Worm (Caenorhabditis elegans) whole organism, L4 larva: Measurements from ENCODE around the gene rnf-121.
A peak's percentile ranks its signal among the peaks of the same experiment; 100 is the strongest.

Experiments used
- F10B5.3 ChIP-seq: sonication (generic microtip); optimal IDR thresholded peaks from 2 replicates; lab custom pipeline; 2016; ENCODE audit warnings: mild to moderate bottlenecking, missing genetic modification characterization, missing compliant biosample characterization
- F26F4.8 ChIP-seq: fragments of 200-800 bp; sonication (Bioruptor generic); conservative IDR thresholded peaks from 2 replicates; pipeline ENCODE4 v1.3.6; 2022; ENCODE audit warnings: missing genetic modification characterization, missing compliant biosample characterization
- F44E2.7 ChIP-seq: fragments of 200-800 bp; sonication (Bioruptor generic); IDR thresholded peaks from 2 replicates; pipeline ENCODE4 v2.1.2; 2022; ENCODE audit warnings: missing genetic modification characterization, missing compliant biosample characterization
- F49E8.2 ChIP-seq: sonication (generic microtip); optimal IDR thresholded peaks from 2 replicates; lab custom pipeline; 2016; ENCODE audit warnings: missing compliant biosample characterization, mild to moderate bottlenecking, missing genetic modification characterization, borderline replicate concordance
- T20F7.1 ChIP-seq: fragments of 200-800 bp; sonication (Bioruptor generic); optimal IDR thresholded peaks from 2 replicates; lab custom pipeline; 2018; ENCODE audit warnings: mild to moderate bottlenecking, missing genetic modification characterization, missing compliant biosample characterization
- Y75B8A.6 ChIP-seq: fragments of 200-800 bp; sonication (Bioruptor generic); IDR thresholded peaks from 2 replicates; pipeline ENCODE4 v1.3.6; 2022; ENCODE audit warnings: missing genetic modification reagents, missing genetic modification characterization, missing compliant biosample characterization
- arid-1 ChIP-seq: fragments of 200-800 bp; sonication (Bioruptor generic); conservative IDR thresholded peaks from 2 replicates; pipeline ENCODE4 v1.3.6; 2022; ENCODE audit warnings: missing genetic modification reagents, missing genetic modification characterization, missing compliant biosample characterization
- ceh-20 ChIP-seq: fragments of 200-800 bp; sonication (Bioruptor generic); IDR thresholded peaks from 2 replicates; pipeline ENCODE4 v1.3.6; 2022; ENCODE audit warnings: missing genetic modification reagents, missing genetic modification characterization, missing compliant biosample characterization
- ceh-28 ChIP-seq: fragments of 150-350 bp; optimal IDR thresholded peaks from 2 replicates; lab custom pipeline; 2014; ENCODE audit warnings: missing biosample characterization, missing genetic modification reagents, missing genetic modification characterization
- ceh-62 ChIP-seq: sonication (generic microtip); optimal IDR thresholded peaks from 2 replicates; lab custom pipeline; 2017; ENCODE audit warnings: missing biosample characterization, missing genetic modification characterization
- daf-16 ChIP-seq, 3 experiments: sonication (generic microtip); optimal IDR thresholded peaks; 2 replicates each; lab custom pipeline; 2016 to 2017; ENCODE audit warnings: missing genetic modification characterization in 3 of 3, missing genetic modification reagents in 3 of 3, mild to moderate bottlenecking in 2 of 3, missing compliant biosample characterization in 2 of 3, missing biosample characterization in 1 of 3, moderate library complexity in 1 of 3
- dmd-6 ChIP-seq: fragments of 200-800 bp; sonication (Bioruptor generic); IDR thresholded peaks from 2 replicates; pipeline ENCODE4 v1.3.6; 2022; ENCODE audit warnings: missing genetic modification reagents, missing genetic modification characterization, missing compliant biosample characterization
- dmd-8 ChIP-seq: fragments of 200-800 bp; sonication (Bioruptor generic); IDR thresholded peaks from 2 replicates; pipeline ENCODE4 v1.3.6; 2022; ENCODE audit warnings: missing genetic modification characterization, missing compliant biosample characterization
- dpl-1 ChIP-seq: fragments of 150-350 bp; optimal IDR thresholded peaks from 2 replicates; lab custom pipeline; 2014; ENCODE audit warnings: missing biosample characterization, missing genetic modification reagents, missing genetic modification characterization
- dve-1 ChIP-seq: sonication (generic microtip); optimal IDR thresholded peaks from 2 replicates; lab custom pipeline; 2017; ENCODE audit warnings: antibody characterized with exemption, mild to moderate bottlenecking, missing genetic modification characterization, missing compliant biosample characterization; ENCODE audit not compliant: insufficient read depth
- egl-27 ChIP-seq: sonication (generic microtip); optimal IDR thresholded peaks from 3 replicates; lab custom pipeline; 2017; ENCODE audit warnings: missing biosample characterization, missing genetic modification reagents, missing genetic modification characterization
- fkh-10 ChIP-seq: fragments of 150-350 bp; optimal IDR thresholded peaks from 2 replicates; lab custom pipeline; 2014; ENCODE audit warnings: missing biosample characterization, missing genetic modification reagents, missing genetic modification characterization
- hif-1 ChIP-seq, 2 experiments: sonication (generic microtip); optimal IDR thresholded peaks; 2 replicates each; lab custom pipeline; 2016 to 2017; ENCODE audit warnings: missing compliant biosample characterization in 2 of 2, missing genetic modification characterization in 2 of 2, missing genetic modification reagents in 2 of 2, missing genotype in 2 of 2, mild to moderate bottlenecking in 1 of 2
- hlh-11 ChIP-seq: fragments of 200-800 bp; sonication (Bioruptor generic); optimal IDR thresholded peaks from 2 replicates; lab custom pipeline; 2018; ENCODE audit warnings: mild to moderate bottlenecking, missing genetic modification characterization, missing compliant biosample characterization
- lin-1 ChIP-seq: fragments of 200-800 bp; sonication (Bioruptor generic); IDR thresholded peaks from 2 replicates; pipeline ENCODE4 v1.3.6; 2022; ENCODE audit warnings: missing genetic modification reagents, missing genetic modification characterization, missing compliant biosample characterization
- lin-13 ChIP-seq: fragments of 150-350 bp; optimal IDR thresholded peaks from 2 replicates; lab custom pipeline; 2014; ENCODE audit warnings: missing biosample characterization, missing genetic modification reagents, missing genetic modification characterization
- lsy-2 ChIP-seq, 2 experiments: fragments of 150-350 bp in 1 of 2; sonication (generic microtip) in 1 of 2; optimal IDR thresholded peaks; 2 replicates each; lab custom pipeline; 2014 to 2017; ENCODE audit warnings: missing biosample characterization in 2 of 2, missing genetic modification characterization in 2 of 2
- madf-9 ChIP-seq: fragments of 200-800 bp; sonication (Bioruptor generic); conservative IDR thresholded peaks from 2 replicates; pipeline ENCODE4 v1.3.6; 2022; ENCODE audit warnings: missing genetic modification reagents, missing genetic modification characterization, missing compliant biosample characterization
- mdl-1 ChIP-seq, 2 experiments: fragments of 150-350 bp in 1 of 2; sonication (generic microtip) in 1 of 2; optimal IDR thresholded peaks; 2 replicates each; lab custom pipeline; 2014 to 2017; ENCODE audit warnings: missing biosample characterization in 2 of 2, missing genetic modification characterization in 2 of 2
- mep-1 ChIP-seq: fragments of 150-350 bp; sonication (generic microtip); optimal IDR thresholded peaks from 3 replicates; lab custom pipeline; 2014; ENCODE audit warnings: missing biosample characterization, missing genetic modification characterization
- mes-2 ChIP-seq: sonication (generic microtip); optimal IDR thresholded peaks from 2 replicates; lab custom pipeline; 2016; ENCODE audit warnings: missing genotype, mild to moderate bottlenecking, missing genetic modification characterization, missing compliant biosample characterization; ENCODE audit not compliant: poor library complexity, severe bottlenecking
- mxl-2 ChIP-seq: fragments of 200-800 bp; sonication (Bioruptor generic); conservative IDR thresholded peaks from 2 replicates; pipeline ENCODE4 v1.3.6; 2022; ENCODE audit warnings: missing genetic modification reagents, missing genetic modification characterization, missing compliant biosample characterization
- mxl-3 ChIP-seq: fragments of 200-800 bp; sonication (Bioruptor generic); optimal IDR thresholded peaks from 2 replicates; lab custom pipeline; 2018; ENCODE audit warnings: mild to moderate bottlenecking, missing genetic modification characterization, missing compliant biosample characterization
- nhr-11 ChIP-seq: fragments of 150-350 bp; optimal IDR thresholded peaks from 2 replicates; lab custom pipeline; 2014; ENCODE audit warnings: missing biosample characterization, missing genetic modification characterization
- nhr-25 ChIP-seq: sonication (generic microtip); optimal IDR thresholded peaks from 2 replicates; lab custom pipeline; 2017; ENCODE audit warnings: missing genetic modification characterization, mild to moderate bottlenecking, missing compliant biosample characterization, antibody characterized with exemption, moderate library complexity, borderline replicate concordance; ENCODE audit not compliant: insufficient read depth
- nhr-28 ChIP-seq: fragments of 150-350 bp; optimal IDR thresholded peaks from 2 replicates; lab custom pipeline; 2014; ENCODE audit warnings: missing biosample characterization, missing genetic modification characterization
- nhr-42 ChIP-seq: fragments of 200-800 bp; sonication (Bioruptor generic); IDR thresholded peaks from 2 replicates; pipeline ENCODE4 v1.3.6; 2022; ENCODE audit warnings: missing genetic modification characterization, missing compliant biosample characterization
- nhr-6 ChIP-seq: fragments of 150-350 bp; optimal IDR thresholded peaks from 2 replicates; lab custom pipeline; 2014; ENCODE audit warnings: missing biosample characterization, missing genetic modification characterization
- pha-4 ChIP-seq, 2 experiments: fragments of 150-350 bp in 1 of 2; fragments of 200-800 bp in 1 of 2; sonication (Bioruptor generic) in 1 of 2; IDR thresholded peaks in 1 of 2; optimal IDR thresholded peaks in 1 of 2; 2 replicates each; pipeline versions ENCODE4 v1.3.6 to Lab custom; 2014 to 2022; ENCODE audit warnings: missing genetic modification characterization in 2 of 2, missing genetic modification reagents in 2 of 2, missing biosample characterization in 1 of 2, missing compliant biosample characterization in 1 of 2
- php-3 ChIP-seq: fragments of 200-800 bp; sonication (Bioruptor generic); IDR thresholded peaks from 2 replicates; pipeline ENCODE4 v1.3.6; 2022; ENCODE audit warnings: missing genetic modification reagents, missing genetic modification characterization, missing compliant biosample characterization
- pqm-1 ChIP-seq: sonication (generic microtip); optimal IDR thresholded peaks from 2 replicates; lab custom pipeline; 2017; ENCODE audit warnings: missing biosample characterization, missing genetic modification characterization
- saeg-2 ChIP-seq: fragments of 200-800 bp; sonication (Bioruptor generic); IDR thresholded peaks from 2 replicates; pipeline ENCODE4 v1.3.6; 2022; ENCODE audit warnings: missing genetic modification reagents, missing genetic modification characterization, missing compliant biosample characterization
- sdz-12 ChIP-seq: fragments of 200-800 bp; sonication (Bioruptor generic); optimal IDR thresholded peaks from 2 replicates; lab custom pipeline; 2018; ENCODE audit warnings: mild to moderate bottlenecking, missing genetic modification characterization, missing compliant biosample characterization
- snpc-4 ChIP-seq: fragments of 150-350 bp; optimal IDR thresholded peaks from 2 replicates; lab custom pipeline; 2014; ENCODE audit warnings: missing biosample characterization, missing genetic modification characterization
- tra-1 ChIP-seq: fragments of 200-800 bp; sonication (Bioruptor generic); IDR thresholded peaks from 2 replicates; pipeline ENCODE4 v1.3.6; 2022; ENCODE audit warnings: missing genetic modification reagents, missing genetic modification characterization, missing compliant biosample characterization
- unc-130 ChIP-seq: sonication (generic microtip); optimal IDR thresholded peaks from 2 replicates; lab custom pipeline; 2016; ENCODE audit warnings: missing genetic modification reagents, missing genetic modification characterization, missing compliant biosample characterization
- zag-1 ChIP-seq: fragments of 150-350 bp; optimal IDR thresholded peaks from 2 replicates; lab custom pipeline; 2014; ENCODE audit warnings: missing biosample characterization, missing genetic modification characterization

The rnf-121 gene

DNA sequence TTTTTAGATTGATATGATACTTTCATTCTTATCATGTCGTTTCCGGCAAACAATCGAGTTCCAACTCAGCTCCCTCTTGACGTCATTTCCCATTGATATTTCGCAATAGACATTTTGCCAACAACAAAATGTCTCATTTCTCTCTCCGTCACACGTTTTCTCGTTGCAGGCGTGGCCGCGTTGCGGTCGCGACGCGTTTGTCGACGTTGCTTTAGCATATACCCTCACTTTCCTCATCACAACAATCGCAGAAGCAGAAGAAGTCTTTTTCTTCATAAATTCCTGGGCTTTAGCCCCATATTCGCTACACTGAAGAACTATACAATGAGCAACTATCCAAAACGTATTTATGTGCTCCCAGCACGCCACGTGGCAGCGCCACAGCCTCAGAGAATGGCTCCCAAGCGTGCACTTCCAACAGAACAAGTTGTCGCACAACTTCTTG is 22.9 kb upstream of the rnf-121 start, which contains the start of gene xbp-1 (continued):
- TF ChIP-seq egl-27 (tag; lab: Kevin White, UChicago) (peak; percentile 5), dpl-1 (GFP tag; lab: Kevin White, UChicago) (peak; percentile 79), hif-1 (tag; optimal IDR thresholded peaks at IDR 0.05; lab: Kevin White, UChicago) (peak; percentile 51 to 87), php-3 (GFP tag; lab: Robert Waterston, UW) (peak; percentile 85), nhr-6 (tag; lab: Kevin White, UChicago) (peak; percentile 89), nhr-25 (tag; lab: Kevin White, UChicago) (peak; percentile 78), nhr-42 (GFP tag; lab: Robert Waterston, UW) (0 out of 2 replicates have a peak, but pooled peaks have one; percentile 64), zag-1 (tag; lab: Kevin White, UChicago) (no peak), saeg-2 (GFP tag; lab: Robert Waterston, UW) (no peak; the same call in 1 of the 2 replicates), F26F4.8 (GFP tag; lab: Robert Waterston, UW) (no peak), mxl-3 (peak; percentile 97), dmd-6 (GFP tag; lab: Robert Waterston, UW) (peak; percentile 98), nhr-11 (tag; lab: Kevin White, UChicago) (peak; percentile 96), Y75B8A.6 (GFP tag; lab: Robert Waterston, UW) (peak; percentile 51; the same call in 1 of the 2 replicates), pqm-1 (tag; lab: Kevin White, UChicago) (peak; percentile 95), F49E8.2 (tag; lab: Kevin White, UChicago) (no peak), hlh-11 (tag; lab: Kevin White, UChicago) (peak; percentile 98), arid-1 (GFP tag; lab: Robert Waterston, UW) (no peak), fkh-10 (GFP tag; lab: Kevin White, UChicago) (peak; percentile 76), ceh-20 (peak; percentile 77), unc-130 (no peak), F10B5.3 (tag; lab: Kevin White, UChicago) (no peak)

ce11 chrIII:4191091-4191638 is 20.4 kb upstream of the rnf-121 start, which contains the start of gene dnj-16:
Gene dnj-16 (plus strand): TSS chrIII:4191141.
- peak; percentile 3 for TF ChIP-seq T20F7.1 (GFP tag; lab: Kevin White, UChicago)
- TF ChIP-seq ceh-28 (tag; lab: Kevin White, UChicago) = no peak
- TF ChIP-seq nhr-28 (tag; lab: Kevin White, UChicago) = peak; percentile 34
- TF ChIP-seq mep-1 (tag; lab: Kevin White, UChicago) = peak; percentile 49
- TF ChIP-seq ceh-62 (tag; lab: Kevin White, UChicago) = no peak
- no peak for TF ChIP-seq tra-1
- peak; percentile 10 for TF ChIP-seq lin-13 (GFP tag; lab: Kevin White, UChicago)
- TF ChIP-seq hlh-11 (tag; lab: Kevin White, UChicago) = peak; percentile 34
- peak in 1 of 2 experiments; percentile 71 for TF ChIP-seq lsy-2 (tag; optimal IDR thresholded peaks at IDR 0.05; lab: Kevin White, UChicago)
- TF ChIP-seq lin-1 (GFP tag; lab: Robert Waterston, UW) = no peak
- TF ChIP-seq mes-2 (tag; lab: Kevin White, UChicago) = peak; percentile 68
- TF ChIP-seq mxl-2 (GFP tag; lab: Robert Waterston, UW) = no peak
- TF ChIP-seq pqm-1 (tag; lab: Kevin White, UChicago) = peak; percentile 36
- TF ChIP-seq madf-9 (GFP tag; lab: Robert Waterston, UW) = 0 out of 2 replicates have a peak, but pooled peaks have one; percentile 24
- TF ChIP-seq nhr-6 (tag; lab: Kevin White, UChicago) = peak; percentile 79
- no peak for TF ChIP-seq sdz-12 (GFP tag; lab: Kevin White, UChicago)
- TF ChIP-seq dve-1 (tag; lab: Kevin White, UChicago) = peak; percentile 60
- TF ChIP-seq dpl-1 (GFP tag; lab: Kevin White, UChicago) = peak; percentile 1
- no peak for TF ChIP-seq dmd-8 (GFP tag; lab: Robert Waterston, UW)
- TF ChIP-seq snpc-4 = no peak
- TF ChIP-seq F26F4.8 (GFP tag; lab: Robert Waterston, UW) = no peak
- TF ChIP-seq daf-16 (GFP tag; optimal IDR thresholded peaks at IDR 0.05; lab: Kevin White, UChicago) = no peak
- TF ChIP-seq daf-16 (tag; optimal IDR thresholded peaks at IDR 0.05; lab: Kevin White, UChicago) = peak; percentile 17
- no peak for TF ChIP-seq F44E2.7 (GFP tag; lab: Robert Waterston, UW)
- TF ChIP-seq pha-4 (GFP tag; IDR thresholded peaks at IDR 0.05; lab: Robert Waterston, UW) = no peak
- TF ChIP-seq pha-4 (tag; optimal IDR thresholded peaks at IDR 0.05; lab: Kevin White, UChicago) = peak; percentile 49
- TF ChIP-seq mdl-1 (tag; optimal IDR thresholded peaks at IDR 0.05; lab: Kevin White, UChicago) = peak in 1 of 2 experiments; percentile 2
